Fruit fly (Drosophila melanogaster) whole organism, embryonic: ENCODE results near the gene slow.

Experiments
- Abd-B ChIP-seq: fragments of 200-800 bp; sonication (Bioruptor generic); optimal IDR thresholded peaks from 2 replicates; lab custom pipeline; 2018; ENCODE audit warnings: missing biosample characterization, mild to moderate bottlenecking, missing genetic modification characterization, moderate library complexity
- Blimp-1 ChIP-seq: fragments of 200-800 bp; sonication (Bioruptor generic); optimal IDR thresholded peaks from 3 replicates; lab custom pipeline; 2018; ENCODE audit warnings: missing biosample characterization, missing genetic modification characterization, mild to moderate bottlenecking, moderate library complexity, missing genetic modification reagents
- CG10209 ChIP-seq: fragments of 200-800 bp; sonication (Bioruptor generic); optimal IDR thresholded peaks from 3 replicates; lab custom pipeline; 2017; ENCODE audit warnings: missing biosample characterization, mild to moderate bottlenecking, missing genetic modification characterization, missing genetic modification reagents
- CG10565 ChIP-seq: fragments of 200-800 bp; sonication (Bioruptor generic); optimal IDR thresholded peaks from 3 replicates; lab custom pipeline; 2016; ENCODE audit warnings: missing biosample characterization, mild to moderate bottlenecking, missing genetic modification characterization
- CG11398 ChIP-seq: fragments of 200-800 bp; sonication (Bioruptor generic); optimal IDR thresholded peaks from 2 replicates; lab custom pipeline; 2016; ENCODE audit warnings: missing biosample characterization, missing genetic modification characterization
- CG11504 ChIP-seq: fragments of 200-800 bp; sonication (Bioruptor generic); optimal IDR thresholded peaks from 3 replicates; lab custom pipeline; 2019; ENCODE audit warnings: missing biosample characterization, mild to moderate bottlenecking, missing genetic modification characterization, moderate library complexity
- CG14441 ChIP-seq: fragments of 200-800 bp; sonication (Bioruptor generic); IDR thresholded peaks from 2 replicates; pipeline ENCODE4 v1.3.6; 2022; ENCODE audit warnings: missing biosample characterization, missing genetic modification characterization
- CG14667 ChIP-seq: fragments of 200-800 bp; sonication (Bioruptor generic); IDR thresholded peaks from 2 replicates; pipeline ENCODE4 v1.3.6; 2022; ENCODE audit warnings: missing biosample characterization, missing genetic modification characterization
- CG16863 ChIP-seq: fragments of 200-800 bp; sonication (Bioruptor generic); optimal IDR thresholded peaks from 3 replicates; lab custom pipeline; 2016; ENCODE audit warnings: missing biosample characterization, missing genetic modification characterization
- CG17361 ChIP-seq: fragments of 200-800 bp; sonication (Bioruptor generic); IDR thresholded peaks from 3 replicates; pipeline ENCODE4 v1.3.6; 2022; ENCODE audit warnings: missing biosample characterization, missing genetic modification characterization
- CG1792 ChIP-seq: fragments of 200-800 bp; sonication (Bioruptor generic); optimal IDR thresholded peaks from 2 replicates; lab custom pipeline; 2016; ENCODE audit warnings: missing biosample characterization, missing genetic modification characterization
- CG2199 ChIP-seq: fragments of 200-800 bp; sonication (Bioruptor generic); IDR thresholded peaks from 3 replicates; pipeline ENCODE4 v1.3.6; 2022; ENCODE audit warnings: missing biosample characterization, missing genetic modification characterization
- CG2712 ChIP-seq: fragments of 200-800 bp; optimal IDR thresholded peaks from 3 replicates; lab custom pipeline; 2019; ENCODE audit warnings: missing biosample characterization, mild to moderate bottlenecking, missing genetic modification characterization, moderate library complexity
- CG7556 ChIP-seq: fragments of 200-800 bp; sonication (Bioruptor generic); optimal IDR thresholded peaks from 2 replicates; lab custom pipeline; 2017; ENCODE audit warnings: missing biosample characterization, mild to moderate bottlenecking, missing genetic modification characterization
- CG7786 ChIP-seq: fragments of 200-800 bp; sonication (Bioruptor generic); optimal IDR thresholded peaks from 2 replicates; lab custom pipeline; 2016; ENCODE audit warnings: missing biosample characterization, missing genetic modification characterization
- CG9727 ChIP-seq: fragments of 200-800 bp; sonication (Bioruptor generic); optimal IDR thresholded peaks from 3 replicates; lab custom pipeline; 2017; ENCODE audit warnings: missing biosample characterization, mild to moderate bottlenecking, missing genetic modification characterization
- CHES-1-like ChIP-seq: fragments of 200-800 bp; sonication (Bioruptor generic); optimal IDR thresholded peaks from 2 replicates; lab custom pipeline; 2016; ENCODE audit warnings: missing biosample characterization, missing genetic modification characterization
- Camta ChIP-seq: fragments of 200-800 bp; sonication (Bioruptor generic); optimal IDR thresholded peaks from 2 replicates; lab custom pipeline; 2016; ENCODE audit warnings: missing biosample characterization, missing genetic modification characterization
- D ChIP-seq, 2 experiments: fragments of 200-800 bp in 1 of 2; fragments of >200 bp in 1 of 2; sonication (Bioruptor generic) in 1 of 2; optimal IDR thresholded peaks; 2 replicates in 1 of 2; 3 replicates in 1 of 2; lab custom pipeline; 2017; ENCODE audit warnings: mild to moderate bottlenecking in 1 of 2, missing biosample characterization in 1 of 2, missing genetic modification characterization in 1 of 2, missing genetic modification reagents in 1 of 2
- E2f1 ChIP-seq: fragments of 200-800 bp; sonication (Bioruptor generic); IDR thresholded peaks from 2 replicates; pipeline ENCODE4 v1.3.6; 2022; ENCODE audit warnings: missing biosample characterization, missing genetic modification characterization
- Ets65A ChIP-seq: fragments of 200-800 bp; sonication (Bioruptor generic); peaks from one replicate; lab custom pipeline; 2016; ENCODE audit warnings: missing biosample characterization, missing genetic modification characterization
- Kr ChIP-seq: fragments of 200-800 bp; sonication (Bioruptor generic); optimal IDR thresholded peaks from 2 replicates; lab custom pipeline; 2017; ENCODE audit warnings: missing biosample characterization, mild to moderate bottlenecking, missing genetic modification characterization
- MBD-R2 ChIP-seq: fragments of 200-800 bp; sonication (Bioruptor generic); IDR thresholded peaks from 2 replicates; pipeline ENCODE4 v1.3.6; 2022; ENCODE audit warnings: missing biosample characterization, missing genetic modification characterization
- Ssrp ChIP-seq: fragments of 200-800 bp; sonication (Bioruptor generic); optimal IDR thresholded peaks from 2 replicates; lab custom pipeline; 2018; ENCODE audit warnings: missing biosample characterization, mild to moderate bottlenecking, missing genetic modification characterization, moderate library complexity
- TFAM ChIP-seq: fragments of 200-800 bp; sonication (Bioruptor generic); optimal IDR thresholded peaks from 2 replicates; lab custom pipeline; 2017; ENCODE audit warnings: missing biosample characterization, missing genetic modification characterization, inconsistent platforms
- Taf1 ChIP-seq: fragments of 200-800 bp; sonication (Bioruptor generic); IDR thresholded peaks from 2 replicates; pipeline ENCODE4 v1.3.6; 2022; ENCODE audit warnings: missing biosample characterization, missing genetic modification characterization
- ap ChIP-seq: fragments of 200-800 bp; sonication (Bioruptor generic); IDR thresholded peaks from 2 replicates; pipeline ENCODE4 v1.3.6; 2022; ENCODE audit warnings: missing biosample characterization, missing genetic modification characterization
- bsh ChIP-seq, 2 experiments: fragments of 200-800 bp; sonication (Bioruptor generic); optimal IDR thresholded peaks; 2 replicates each; lab custom pipeline; 2017 to 2018; ENCODE audit warnings: mild to moderate bottlenecking in 2 of 2, missing biosample characterization in 2 of 2, missing genetic modification characterization in 2 of 2, moderate library complexity in 1 of 2
- crol ChIP-seq: fragments of 200-800 bp; sonication (Bioruptor generic); IDR thresholded peaks from 2 replicates; pipeline ENCODE4 v1.3.6; 2022; ENCODE audit warnings: missing biosample characterization, missing genetic modification characterization
- exex ChIP-seq: fragments of 200-800 bp; sonication (Bioruptor generic); optimal IDR thresholded peaks from 4 replicates; lab custom pipeline; 2018; ENCODE audit warnings: missing biosample characterization, mild to moderate bottlenecking, missing genetic modification characterization, moderate library complexity
- fd64A ChIP-seq: fragments of 200-800 bp; sonication (Bioruptor generic); optimal IDR thresholded peaks from 3 replicates; lab custom pipeline; 2018; ENCODE audit warnings: missing biosample characterization, mild to moderate bottlenecking, missing genetic modification characterization
- gt ChIP-seq: fragments of 200-800 bp; sonication (Bioruptor generic); IDR thresholded peaks from 2 replicates; pipeline ENCODE4 v1.3.6; 2022; ENCODE audit warnings: missing biosample characterization, missing genetic modification characterization
- hbn ChIP-seq: fragments of 200-800 bp; sonication (Bioruptor generic); IDR thresholded peaks from 2 replicates; pipeline ENCODE4 v1.3.6; 2022; ENCODE audit warnings: missing biosample characterization, missing genetic modification characterization; ENCODE audit not compliant: partially characterized antibody
- jigr1 ChIP-seq: fragments of 200-800 bp; sonication (Bioruptor generic); IDR thresholded peaks from 3 replicates; pipeline ENCODE4 v1.3.6; 2022; ENCODE audit warnings: missing biosample characterization, missing genetic modification characterization
- kay ChIP-seq: fragments of 200-800 bp; sonication (Bioruptor generic); optimal IDR thresholded peaks from 2 replicates; lab custom pipeline; 2016; ENCODE audit warnings: missing biosample characterization, missing genetic modification characterization
- kni ChIP-seq: fragments of 200-800 bp; sonication (Bioruptor generic); optimal IDR thresholded peaks from 3 replicates; lab custom pipeline; 2017; ENCODE audit warnings: mild to moderate bottlenecking, missing biosample characterization, missing genetic modification reagents, missing genetic modification characterization
- lola ChIP-seq, 3 experiments: fragments of >200 bp in 2 of 3; fragments of 200-800 bp in 1 of 3; sonication (Bioruptor generic) in 1 of 3; optimal IDR thresholded peaks; 2 replicates each; lab custom pipeline; 2017 to 2019; ENCODE audit warnings: missing biosample characterization in 3 of 3, missing genetic modification characterization in 3 of 3, mild to moderate bottlenecking in 1 of 3, moderate library complexity in 1 of 3
- oc ChIP-seq: fragments of 200-800 bp; sonication (Bioruptor generic); optimal IDR thresholded peaks from 2 replicates; lab custom pipeline; 2018; ENCODE audit warnings: missing biosample characterization, mild to moderate bottlenecking, missing genetic modification characterization, moderate library complexity
- pzg ChIP-seq: fragments of 200-800 bp; sonication (Bioruptor generic); optimal IDR thresholded peaks from 3 replicates; lab custom pipeline; 2018; ENCODE audit warnings: missing biosample characterization, mild to moderate bottlenecking, missing genetic modification characterization, moderate library complexity
- ro ChIP-seq: fragments of 200-800 bp; sonication (Bioruptor generic); IDR thresholded peaks from 2 replicates; pipeline ENCODE4 v1.3.6; 2022; ENCODE audit warnings: missing biosample characterization, missing genetic modification characterization
- run ChIP-seq: fragments of 200-800 bp; sonication (Bioruptor generic); optimal IDR thresholded peaks from 3 replicates; lab custom pipeline; 2018; ENCODE audit warnings: missing biosample characterization, mild to moderate bottlenecking, missing genetic modification characterization
- sens-2 ChIP-seq: fragments of 200-800 bp; sonication (Bioruptor generic); IDR thresholded peaks from 2 replicates; pipeline ENCODE4 v1.3.6; 2022; ENCODE audit warnings: missing biosample characterization, missing genetic modification characterization
- seq ChIP-seq: fragments of 200-800 bp; sonication (Bioruptor generic); IDR thresholded peaks from 2 replicates; pipeline ENCODE4 v1.3.6; 2022; ENCODE audit warnings: missing biosample characterization, missing genetic modification characterization
- sisA ChIP-seq: fragments of 200-800 bp; sonication (Bioruptor generic); IDR thresholded peaks from 2 replicates; pipeline ENCODE4 v1.3.6; 2022; ENCODE audit warnings: missing biosample characterization, missing genetic modification characterization
- sr ChIP-seq: fragments of 200-800 bp; sonication (Bioruptor generic); IDR thresholded peaks from 3 replicates; pipeline ENCODE4 v1.3.6; 2022; ENCODE audit warnings: missing biosample characterization, missing genetic modification characterization
- ssp ChIP-seq: fragments of 200-800 bp; sonication (Bioruptor generic); IDR thresholded peaks from 2 replicates; pipeline ENCODE4 v1.3.6; 2022; ENCODE audit warnings: missing biosample characterization, missing genetic modification characterization
- sug ChIP-seq: fragments of 200-800 bp; optimal IDR thresholded peaks from 2 replicates; lab custom pipeline; 2019; ENCODE audit warnings: missing biosample characterization, mild to moderate bottlenecking, missing genetic modification characterization, moderate library complexity
- tio ChIP-seq: fragments of 200-800 bp; sonication (Bioruptor generic); optimal IDR thresholded peaks from 2 replicates; lab custom pipeline; 2017; ENCODE audit warnings: missing biosample characterization, missing genetic modification characterization, inconsistent platforms
- vnd ChIP-seq: fragments of 200-800 bp; sonication (Bioruptor generic); IDR thresholded peaks from 3 replicates; pipeline ENCODE4 v1.3.6; 2022; ENCODE audit warnings: missing biosample characterization, missing genetic modification characterization; ENCODE audit not compliant: partially characterized antibody
- zf30C ChIP-seq: fragments of 200-800 bp; sonication (Bioruptor generic); optimal IDR thresholded peaks from 3 replicates; lab custom pipeline; 2018; ENCODE audit warnings: missing biosample characterization, mild to moderate bottlenecking, missing genetic modification characterization

slow gene

DNA sequence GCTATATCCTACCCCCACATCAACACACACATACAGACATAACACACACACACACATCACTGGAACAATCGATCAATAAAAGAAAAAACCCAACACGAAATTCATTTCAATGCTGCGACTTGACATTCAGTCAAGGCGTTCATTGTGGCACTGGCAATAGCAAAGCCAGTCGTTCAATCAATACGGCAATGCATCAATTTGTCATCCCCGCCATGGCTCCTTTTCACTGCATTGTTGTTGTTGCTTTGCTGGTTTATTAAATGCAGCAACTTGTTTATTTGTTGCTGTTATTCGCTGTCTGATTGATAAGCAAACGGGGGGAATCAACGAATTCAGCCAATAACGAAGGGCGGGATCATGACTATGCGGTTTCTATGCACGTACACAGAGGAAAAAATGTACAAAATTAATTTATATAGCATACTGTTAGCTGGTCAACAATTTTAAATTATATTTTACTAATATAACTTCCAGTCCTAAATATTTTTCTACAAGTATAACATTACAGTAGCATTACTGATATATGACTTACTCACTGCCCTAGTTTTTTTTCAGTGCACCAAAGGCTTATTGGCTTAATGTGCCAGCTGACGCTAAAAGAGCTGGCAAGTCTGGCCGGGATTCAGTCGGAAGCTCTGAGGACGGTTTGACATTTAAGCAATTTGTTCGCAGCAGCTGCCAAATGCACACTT lies 8.4 kb upstream of the slow start:
- TF ChIP-seq CHES-1-like (GFP tag; lab: Kevin White, UChicago) (no peak), Taf1 (GFP tag; lab: Robert Waterston, UW) (no peak), CG7786 (GFP tag; lab: Kevin White, UChicago) (no peak), MBD-R2 (GFP tag; lab: Robert Waterston, UW) (no peak), ssp (GFP tag; lab: Robert Waterston, UW) (no peak), jigr1 (GFP tag; lab: Robert Waterston, UW) (no peak), run (tag; lab: Kevin White, UChicago) (no peak), CG14667 (no peak), Ets65A (GFP tag; lab: Kevin White, UChicago) (no peak), D (optimal IDR thresholded peaks at IDR 0.05; lab: Kevin White, UChicago) (no peak), D (GFP tag; optimal IDR thresholded peaks at IDR 0.05; lab: Kevin White, UChicago) (no peak), CG10209 (GFP tag; lab: Kevin White, UChicago) (peak; percentile 18), CG11504 (tag; lab: Kevin White, UChicago) (no peak), hbn (GFP tag; lab: Robert Waterston, UW) (no peak), crol (no peak), exex (tag; lab: Kevin White, UChicago) (no peak), fd64A (GFP tag; lab: Kevin White, UChicago) (no peak), seq (GFP tag; lab: Robert Waterston, UW) (no peak), CG10565 (no peak), bsh (GFP tag; optimal IDR thresholded peaks at IDR 0.05; lab: Kevin White, UChicago) (peak in 1 of 2 experiments; percentile 21), CG7556 (GFP tag; lab: Kevin White, UChicago) (peak; percentile 23), CG14441 (GFP tag; lab: Robert Waterston, UW) (0 out of 2 replicates have a peak, but pooled peaks have one; percentile 18), Blimp-1 (peak; percentile 21), kay (GFP tag; lab: Kevin White, UChicago) (no peak), ro (GFP tag; lab: Robert Waterston, UW) (no peak), CG9727 (no peak), sisA (GFP tag; lab: Robert Waterston, UW) (0 out of 2 replicates have a peak, but pooled peaks have one; percentile 16), tio (GFP tag; lab: Kevin White, UChicago) (no peak), CG2712 (peak; percentile 32), sr (no peak), Camta (no peak), CG16863 (GFP tag; lab: Kevin White, UChicago) (no peak), zf30C (GFP tag; lab: Kevin White, UChicago) (no peak), oc (tag; lab: Kevin White, UChicago) (no peak), gt (GFP tag; lab: Robert Waterston, UW) (no peak), E2f1 (GFP tag; lab: Robert Waterston, UW) (no peak), pzg (GFP tag; lab: Kevin White, UChicago) (no peak), kni (GFP tag; lab: Kevin White, UChicago) (no peak), sens-2 (GFP tag; lab: Robert Waterston, UW) (no peak), vnd (GFP tag; lab: Robert Waterston, UW) (no peak), Abd-B (GFP tag; lab: Kevin White, UChicago) (no peak), lola (GFP tag; optimal IDR thresholded peaks at IDR 0.05; lab: Kevin White, UChicago) (no peak), Kr (no peak), TFAM (no peak), CG17361 (0 out of 3 replicates have a peak, but pooled peaks have one; percentile 13), ap (GFP tag; lab: Robert Waterston, UW) (no peak), sug (tag; lab: Kevin White, UChicago) (no peak), CG11398 (GFP tag; lab: Kevin White, UChicago) (no peak), Ssrp (tag; lab: Kevin White, UChicago) (peak; percentile 0), CG2199 (GFP tag; lab: Robert Waterston, UW) (no peak), CG1792 (no peak)
